Fruit fly (Drosophila melanogaster): ENCODE results near the gene alpha-Est2.

alpha-Est2 gene

dm6 chr3R:7523594-7523993 lies 18.0 kb upstream of the alpha-Est2 start, which contains the start of gene alpha-Est7:
Gene alpha-Est7 (minus strand): TSS chr3R:7523753.
- TF ChIP-seq lbe (GFP tag; optimal IDR thresholded peaks at IDR 0.05) (no peak), Drgx (GFP tag; IDR thresholded peaks at IDR 0.05) (0 out of 2 replicates have a peak, but pooled peaks have one; percentile 7), ham (GFP tag; IDR thresholded peaks at IDR 0.05) (no peak), CG6175 (GFP tag; IDR thresholded peaks at IDR 0.05) (peak; percentile 70; the same call in 1 of the 3 replicates), CG15696 (tag; optimal IDR thresholded peaks at IDR 0.05) (no peak), Trl (optimal IDR thresholded peaks at IDR 0.05) (peak in 1 of 2 experiments; percentile 16), Trl (GFP tag; optimal IDR thresholded peaks at IDR 0.05) (no peak), abd-A (tag; optimal IDR thresholded peaks at IDR 0.05) (no peak), sd (tag; optimal IDR thresholded peaks at IDR 0.05) (peak; percentile 74), bcd (GFP tag; optimal IDR thresholded peaks at IDR 0.05) (no peak), corto (GFP tag; optimal IDR thresholded peaks at IDR 0.05) (peak; percentile 20), CG4424 (GFP tag; optimal IDR thresholded peaks at IDR 0.05) (no peak), amos (GFP tag; IDR thresholded peaks at IDR 0.05; ENCODE audit: partially characterized antibody) (0 out of 2 replicates have a peak, but pooled peaks have one; percentile 3), vfl (GFP tag; optimal IDR thresholded peaks at IDR 0.05) (no peak), CHES-1-like (GFP tag; optimal IDR thresholded peaks at IDR 0.05) (no peak), CG7786 (GFP tag; optimal IDR thresholded peaks at IDR 0.05) (no peak), CG2199 (GFP tag; IDR thresholded peaks at IDR 0.05) (peak; percentile 84; the same call in 2 of the 3 replicates), Med (GFP tag) (peak; percentile 23), mld (GFP tag; IDR thresholded peaks at IDR 0.05; ENCODE audit: partially characterized antibody) (no peak), CG33213 (GFP tag; optimal IDR thresholded peaks at IDR 0.05) (no peak), CG8359 (GFP tag; optimal IDR thresholded peaks at IDR 0.05; ENCODE audit: borderline replicate concordance) (no peak)

- TF ChIP-seq lola (GFP tag; optimal IDR thresholded peaks at IDR 0.05) (no peak), tio (GFP tag; optimal IDR thresholded peaks at IDR 0.05) (no peak), slou (GFP tag; optimal IDR thresholded peaks at IDR 0.05) (no peak), CG6654 (GFP tag; optimal IDR thresholded peaks at IDR 0.05) (no peak), CG9817 (tag; optimal IDR thresholded peaks at IDR 0.05) (no peak), scrt (GFP tag; optimal IDR thresholded peaks at IDR 0.05) (peak; percentile 8), CG9932 (GFP tag; IDR thresholded peaks at IDR 0.05) (no peak), row (GFP tag; IDR thresholded peaks at IDR 0.05) (no peak), pros (GFP tag; optimal IDR thresholded peaks at IDR 0.05) (no peak), CG3847 (GFP tag; IDR thresholded peaks at IDR 0.05) (no peak), ken (GFP tag; IDR thresholded peaks at IDR 0.05) (no peak), danr (GFP tag; IDR thresholded peaks at IDR 0.05) (no peak), Tbp (GFP tag; optimal IDR thresholded peaks at IDR 0.05) (no peak), ATbp (GFP tag; optimal IDR thresholded peaks at IDR 0.05) (no peak), CG15696 (tag; optimal IDR thresholded peaks at IDR 0.05) (no peak), bcd (GFP tag; optimal IDR thresholded peaks at IDR 0.05) (no peak), ac (GFP tag; optimal IDR thresholded peaks at IDR 0.05) (no peak), CG4424 (GFP tag; optimal IDR thresholded peaks at IDR 0.05) (no peak), CoRest (tag; optimal IDR thresholded peaks at IDR 0.05) (no peak), jumu (GFP tag; optimal IDR thresholded peaks at IDR 0.05) (no peak), luna (GFP tag; optimal IDR thresholded peaks at IDR 0.05) (no peak), CG12219 (GFP tag; optimal IDR thresholded peaks at IDR 0.05) (no peak), Mrtf (GFP tag; IDR thresholded peaks at IDR 0.05) (no peak), Bgb (GFP tag; IDR thresholded peaks at IDR 0.05; ENCODE audit: partially characterized antibody) (no peak), CG14014 (GFP tag; IDR thresholded peaks at IDR 0.05) (no peak), lab (GFP tag; optimal IDR thresholded peaks at IDR 0.05) (peak; percentile 59), Oaz (GFP tag; IDR thresholded peaks at IDR 0.05) (no peak), Spps (tag; optimal IDR thresholded peaks at IDR 0.05) (no peak), ab (GFP tag; optimal IDR thresholded peaks at IDR 0.05) (no peak), sr (GFP tag; IDR thresholded peaks at IDR 0.05) (no peak), ci (GFP tag; IDR thresholded peaks at IDR 0.05) (0 out of 3 replicates have a peak, but pooled peaks have one; percentile 39), chm (GFP tag; IDR thresholded peaks at IDR 0.05) (no peak), Lim3 (GFP tag; IDR thresholded peaks at IDR 0.05) (no peak)
Observed at dm6 chr3R:7524160-7524559, 17.4 kb upstream of the alpha-Est2 start.

All from whole organism, embryonic.